Fruit fly (Drosophila melanogaster): ENCODE measurements around the gene CG32987.

CG32987 gene

dm6 chr2L:8825222-8825869 lies 38.3 kb upstream of the CG32987 start, which contains the start of gene SoxN (continued):
- TF ChIP-seq insv (GFP tag; optimal IDR thresholded peaks at IDR 0.05): no peak
- TF ChIP-seq CG3847 (GFP tag; IDR thresholded peaks at IDR 0.05): no peak
- TF ChIP-seq crol (GFP tag; IDR thresholded peaks at IDR 0.05): 0 out of 2 replicates have a peak, but pooled peaks have one; percentile 23
- no peak for TF ChIP-seq CG8388 (GFP tag; optimal IDR thresholded peaks at IDR 0.05)
- TF ChIP-seq pum (GFP tag; optimal IDR thresholded peaks at IDR 0.05): no peak
- TF ChIP-seq HmgZ (tag; optimal IDR thresholded peaks at IDR 0.05): peak; percentile 40
- TF ChIP-seq oc (tag; optimal IDR thresholded peaks at IDR 0.05): peak; percentile 73
- TF ChIP-seq CG9817 (tag; optimal IDR thresholded peaks at IDR 0.05): no peak
- TF ChIP-seq ab (GFP tag; optimal IDR thresholded peaks at IDR 0.05): no peak
- no peak for TF ChIP-seq C15 (GFP tag; IDR thresholded peaks at IDR 0.05)
- no peak for TF ChIP-seq caup (GFP tag; optimal IDR thresholded peaks at IDR 0.05; ENCODE audit: severe bottlenecking)
- TF ChIP-seq CG17328 (GFP tag; IDR thresholded peaks at IDR 0.05): no peak; the same call in 1 of the 2 replicates
- TF ChIP-seq zfh1 (GFP tag; IDR thresholded peaks at IDR 0.05): no peak
- TF ChIP-seq Dll (GFP tag; IDR thresholded peaks at IDR 0.05; ENCODE audit: partially characterized antibody): peak; percentile 66; the same call in 3 of the 4 replicates
- no peak for TF ChIP-seq Dref (GFP tag; IDR thresholded peaks at IDR 0.05)
- no peak for TF ChIP-seq ham (GFP tag; IDR thresholded peaks at IDR 0.05)
- no peak for TF ChIP-seq Tbp (GFP tag; optimal IDR thresholded peaks at IDR 0.05)
- no peak for TF ChIP-seq CG1792 (GFP tag; optimal IDR thresholded peaks at IDR 0.05)
- no peak for TF ChIP-seq CG3995 (GFP tag; optimal IDR thresholded peaks at IDR 0.05)
- peak; percentile 48; the same call in 1 of the 3 replicates for TF ChIP-seq so (GFP tag; IDR thresholded peaks at IDR 0.05)
- no peak; the same call in 1 of the 2 replicates for TF ChIP-seq stc (GFP tag; IDR thresholded peaks at IDR 0.05)
- no peak for TF ChIP-seq CG6765 (GFP tag; optimal IDR thresholded peaks at IDR 0.05)
- no peak for TF ChIP-seq yki (optimal IDR thresholded peaks at IDR 0.05)
- no peak for TF ChIP-seq br (optimal IDR thresholded peaks at IDR 0.05)
- no peak; the same call in 1 of the 2 replicates for TF ChIP-seq NFAT (GFP tag; IDR thresholded peaks at IDR 0.05)
- no peak for TF ChIP-seq Elba2 (GFP tag; optimal IDR thresholded peaks at IDR 0.05)
- no peak for TF ChIP-seq CG17186 (GFP tag; optimal IDR thresholded peaks at IDR 0.05)
- TF ChIP-seq Rx (GFP tag; IDR thresholded peaks at IDR 0.05): no peak
- no peak for TF ChIP-seq CG17359 (tag; optimal IDR thresholded peaks at IDR 0.05)
- no peak for TF ChIP-seq CG7928 (GFP tag; optimal IDR thresholded peaks at IDR 0.05)
- no peak for TF ChIP-seq knrl (GFP tag; IDR thresholded peaks at IDR 0.05; ENCODE audit: partially characterized antibody)
- no peak for TF ChIP-seq Bteb2 (GFP tag; optimal IDR thresholded peaks at IDR 0.05)
- TF ChIP-seq vvl (GFP tag; IDR thresholded peaks at IDR 0.05): peak; percentile 73; the same call in 1 of the 2 replicates
- no peak for TF ChIP-seq CG7357 (GFP tag; IDR thresholded peaks at IDR 0.05)
- TF ChIP-seq vfl (GFP tag; optimal IDR thresholded peaks at IDR 0.05): no peak
- TF ChIP-seq en (GFP tag; optimal IDR thresholded peaks at IDR 0.05): no peak
- TF ChIP-seq CG12104 (GFP tag; optimal IDR thresholded peaks at IDR 0.05): no peak
- no peak for TF ChIP-seq CG1602 (GFP tag; optimal IDR thresholded peaks at IDR 0.05)
- TF ChIP-seq Usf (GFP tag; optimal IDR thresholded peaks at IDR 0.05): no peak
- no peak for TF ChIP-seq bigmax (GFP tag; optimal IDR thresholded peaks at IDR 0.05)
- peak; percentile 32 for TF ChIP-seq CG8924 (tag; optimal IDR thresholded peaks at IDR 0.05)
- no peak for TF ChIP-seq BtbVII (GFP tag; optimal IDR thresholded peaks at IDR 0.05)
- TF ChIP-seq jigr1 (GFP tag; IDR thresholded peaks at IDR 0.05): no peak
- TF ChIP-seq Xrp1 (GFP tag; IDR thresholded peaks at IDR 0.05): peak; percentile 3; the same call in 1 of the 2 replicates
- no peak for TF ChIP-seq CG1024 (GFP tag; IDR thresholded peaks at IDR 0.05)
- no peak for TF ChIP-seq Spps (tag; optimal IDR thresholded peaks at IDR 0.05)
- TF ChIP-seq repo (GFP tag; optimal IDR thresholded peaks at IDR 0.05): no peak
- TF ChIP-seq Lim3 (GFP tag; IDR thresholded peaks at IDR 0.05): no peak
- no peak for TF ChIP-seq NC2β (GFP tag; optimal IDR thresholded peaks at IDR 0.05)
- TF ChIP-seq lov (optimal IDR thresholded peaks at IDR 0.05): no peak
- no peak for TF ChIP-seq lov (GFP tag; IDR thresholded peaks at IDR 0.05)
- TF ChIP-seq CG34224 (GFP tag; IDR thresholded peaks at IDR 0.05; ENCODE audit: partially characterized antibody): peak; percentile 62
- no peak for TF ChIP-seq Hr3 (GFP tag; optimal IDR thresholded peaks at IDR 0.05)

All from whole organism, embryonic.